Worm (Caenorhabditis elegans) whole organism, L4/young adult: Measurements from ENCODE around the gene lsm-1.

ENCODE experiments used
- W03F9.2 ChIP-seq: fragments of 150-350 bp; optimal IDR thresholded peaks from 2 replicates; lab custom pipeline; 2014; ENCODE audit warnings: missing biosample characterization, missing genetic modification characterization
- him-1 ChIP-seq: sonication (generic microtip); optimal IDR thresholded peaks from 2 replicates; lab custom pipeline; 2016; ENCODE audit warnings: missing genotype, missing genetic modification reagents, missing genetic modification characterization, missing compliant biosample characterization

ce11 chrII:11157660-11158059 lies 30.9 kb downstream of the lsm-1 start:
- TF ChIP-seq him-1 (tag; lab: Kevin White, UChicago), result peak; percentile 31
- no peak for TF ChIP-seq W03F9.2
